Fruit fly (Drosophila melanogaster) whole organism, embryonic: ENCODE data around the gene eIF3d2.

ENCODE experiments used
- Antp ChIP-seq: fragments of 200-800 bp; sonication (Bioruptor generic); optimal IDR thresholded peaks from 3 replicates; lab custom pipeline; 2016; ENCODE audit warnings: missing biosample characterization, missing genetic modification characterization
- Bgb ChIP-seq: fragments of 200-800 bp; sonication (Bioruptor generic); IDR thresholded peaks from 2 replicates; pipeline ENCODE4 v1.3.6; 2022; ENCODE audit warnings: missing biosample characterization, missing genetic modification characterization; ENCODE audit not compliant: partially characterized antibody
- CG10274 ChIP-seq: fragments of 200-800 bp; sonication (Bioruptor generic); optimal IDR thresholded peaks from 3 replicates; lab custom pipeline; 2017; ENCODE audit warnings: missing biosample characterization, mild to moderate bottlenecking, missing genetic modification characterization
- CG10565 ChIP-seq: fragments of 200-800 bp; sonication (Bioruptor generic); optimal IDR thresholded peaks from 3 replicates; lab custom pipeline; 2016; ENCODE audit warnings: missing biosample characterization, mild to moderate bottlenecking, missing genetic modification characterization
- CG10979 ChIP-seq: fragments of 200-800 bp; sonication (Bioruptor generic); optimal IDR thresholded peaks from 2 replicates; lab custom pipeline; 2018; ENCODE audit warnings: missing biosample characterization, mild to moderate bottlenecking, missing genetic modification characterization, moderate library complexity
- CG14014 ChIP-seq: fragments of 200-800 bp; sonication (Bioruptor generic); IDR thresholded peaks from 2 replicates; pipeline ENCODE4 v1.3.6; 2022; ENCODE audit warnings: missing biosample characterization, missing genetic modification characterization
- CG14710 ChIP-seq: fragments of 200-800 bp; sonication (Bioruptor generic); optimal IDR thresholded peaks from 3 replicates; lab custom pipeline; 2019; ENCODE audit warnings: missing biosample characterization, mild to moderate bottlenecking, missing genetic modification characterization, moderate library complexity
- CG16813 ChIP-seq: fragments of 200-800 bp; sonication (Bioruptor generic); IDR thresholded peaks from 3 replicates; pipeline ENCODE4 v1.3.6; 2022; ENCODE audit warnings: missing biosample characterization, missing genetic modification characterization; ENCODE audit not compliant: partially characterized antibody
- CG1832 ChIP-seq: fragments of 200-800 bp; sonication (Bioruptor generic); optimal IDR thresholded peaks from 2 replicates; lab custom pipeline; 2017; ENCODE audit warnings: missing biosample characterization, mild to moderate bottlenecking, missing genetic modification characterization, inconsistent platforms
- CG2116 ChIP-seq: fragments of 200-800 bp; sonication (Bioruptor generic); optimal IDR thresholded peaks from 3 replicates; lab custom pipeline; 2018; ENCODE audit warnings: missing biosample characterization, mild to moderate bottlenecking, missing genetic modification characterization
- CG32532 ChIP-seq: fragments of 200-800 bp; sonication (Bioruptor generic); IDR thresholded peaks from 2 replicates; pipeline ENCODE4 v1.3.6; 2022; ENCODE audit warnings: missing biosample characterization, missing genetic modification characterization
- CG6791 ChIP-seq: fragments of 200-800 bp; sonication (Bioruptor generic); IDR thresholded peaks from 3 replicates; pipeline ENCODE4 v1.3.6; 2022; ENCODE audit warnings: missing biosample characterization, missing genetic modification characterization; ENCODE audit not compliant: partially characterized antibody
- CG8290 ChIP-seq, 3 experiments: fragments of 200-800 bp; sonication (Bioruptor generic); optimal IDR thresholded peaks; 2 replicates each; lab custom pipeline; 2016 to 2019; ENCODE audit warnings: missing biosample characterization in 3 of 3, missing genetic modification characterization in 3 of 3, mild to moderate bottlenecking in 2 of 3, moderate library complexity in 1 of 3
- CG9797 ChIP-seq: fragments of 200-800 bp; sonication (Bioruptor generic); optimal IDR thresholded peaks from 3 replicates; lab custom pipeline; 2018; ENCODE audit warnings: missing biosample characterization, mild to moderate bottlenecking, missing genetic modification characterization
- CG9932 ChIP-seq: fragments of 200-800 bp; sonication (Bioruptor generic); IDR thresholded peaks from 2 replicates; pipeline ENCODE4 v1.3.6; 2022; ENCODE audit warnings: missing biosample characterization, missing genetic modification characterization
- CrebB ChIP-seq: fragments of 200-800 bp; sonication (Bioruptor generic); optimal IDR thresholded peaks from 3 replicates; lab custom pipeline; 2018; ENCODE audit warnings: missing biosample characterization, mild to moderate bottlenecking, missing genetic modification characterization
- Dp ChIP-seq: fragments of 200-800 bp; sonication (Bioruptor generic); optimal IDR thresholded peaks from 2 replicates; lab custom pipeline; 2018; ENCODE audit warnings: missing biosample characterization, mild to moderate bottlenecking, missing genetic modification characterization, moderate library complexity
- E2f2 ChIP-seq: fragments of 200-800 bp; sonication (Bioruptor generic); IDR thresholded peaks from 2 replicates; pipeline ENCODE4 v1.3.6; 2022; ENCODE audit warnings: missing biosample characterization, missing genetic modification characterization
- Ets97D ChIP-seq: fragments of 200-800 bp; sonication (Bioruptor generic); optimal IDR thresholded peaks from 3 replicates; lab custom pipeline; 2016; ENCODE audit warnings: missing biosample characterization, missing genetic modification characterization
- H15 ChIP-seq: fragments of 200-800 bp; sonication (Bioruptor generic); IDR thresholded peaks from 3 replicates; pipeline ENCODE4 v1.3.6; 2022; ENCODE audit warnings: missing biosample characterization, missing genetic modification characterization
- Hr78 ChIP-seq, 2 experiments: fragments of 200-800 bp in 1 of 2; fragments of >200 bp in 1 of 2; sonication (Bioruptor generic) in 1 of 2; optimal IDR thresholded peaks; 2 replicates each; lab custom pipeline; 2017 to 2019; ENCODE audit warnings: missing biosample characterization in 2 of 2, missing genetic modification characterization in 2 of 2, mild to moderate bottlenecking in 1 of 2, moderate library complexity in 1 of 2
- Lim3 ChIP-seq: fragments of 200-800 bp; sonication (Bioruptor generic); IDR thresholded peaks from 2 replicates; pipeline ENCODE4 v1.3.6; 2022; ENCODE audit warnings: missing biosample characterization, missing genetic modification characterization
- Vsx1 ChIP-seq: fragments of 200-800 bp; sonication (Bioruptor generic); optimal IDR thresholded peaks from 2 replicates; lab custom pipeline; 2017; ENCODE audit warnings: missing biosample characterization, mild to moderate bottlenecking, missing genetic modification characterization, missing genetic modification reagents
- abd-A ChIP-seq: fragments of 200-800 bp; sonication (Bioruptor generic); optimal IDR thresholded peaks from 3 replicates; lab custom pipeline; 2019; ENCODE audit warnings: missing biosample characterization, mild to moderate bottlenecking, missing genetic modification characterization, moderate library complexity
- amos ChIP-seq: fragments of 200-800 bp; sonication (Bioruptor generic); IDR thresholded peaks from 2 replicates; pipeline ENCODE4 v1.3.6; 2022; ENCODE audit warnings: missing biosample characterization, missing genetic modification characterization; ENCODE audit not compliant: partially characterized antibody
- ase ChIP-seq: fragments of 200-800 bp; sonication (Bioruptor generic); IDR thresholded peaks from 3 replicates; pipeline ENCODE4 v1.3.6; 2022; ENCODE audit warnings: missing biosample characterization, missing genetic modification characterization
- ash1 ChIP-seq: fragments of 200-800 bp; sonication (Bioruptor generic); optimal IDR thresholded peaks from 2 replicates; lab custom pipeline; 2018; ENCODE audit warnings: missing biosample characterization, mild to moderate bottlenecking, missing genetic modification characterization
- btn ChIP-seq: fragments of 200-800 bp; sonication (Bioruptor generic); optimal IDR thresholded peaks from 2 replicates; lab custom pipeline; 2016; ENCODE audit warnings: missing biosample characterization, missing genetic modification characterization
- cg ChIP-seq: fragments of 200-800 bp; sonication (Bioruptor generic); optimal IDR thresholded peaks from 3 replicates; lab custom pipeline; 2019; ENCODE audit warnings: missing biosample characterization, mild to moderate bottlenecking, missing genetic modification characterization, moderate library complexity
- chif ChIP-seq, 2 experiments: fragments of 200-800 bp; sonication (Bioruptor generic); optimal IDR thresholded peaks; 3 replicates each; lab custom pipeline; 2016; ENCODE audit warnings: missing biosample characterization in 2 of 2, missing genetic modification characterization in 2 of 2
- dimm ChIP-seq: fragments of 200-800 bp; sonication (Bioruptor generic); IDR thresholded peaks from 2 replicates; pipeline ENCODE4 v1.3.6; 2022; ENCODE audit warnings: missing biosample characterization, missing genetic modification characterization
- dmrt11E ChIP-seq: fragments of 200-800 bp; sonication (Bioruptor generic); optimal IDR thresholded peaks from 3 replicates; lab custom pipeline; 2018; ENCODE audit warnings: missing biosample characterization, mild to moderate bottlenecking, missing genetic modification characterization, moderate library complexity
- esg ChIP-seq: fragments of 200-800 bp; sonication (Bioruptor generic); conservative IDR thresholded peaks from 2 replicates; pipeline ENCODE4 v1.3.6; 2022; ENCODE audit warnings: missing biosample characterization, missing genetic modification characterization
- fd96Cb ChIP-seq: fragments of 200-800 bp; sonication (Bioruptor generic); optimal IDR thresholded peaks from 2 replicates; lab custom pipeline; 2018; ENCODE audit warnings: missing biosample characterization, mild to moderate bottlenecking, missing genetic modification characterization, moderate library complexity
- gcm ChIP-seq: fragments of 200-800 bp; sonication (Bioruptor generic); optimal IDR thresholded peaks from 2 replicates; lab custom pipeline; 2019; ENCODE audit warnings: missing biosample characterization, mild to moderate bottlenecking, missing genetic modification characterization, moderate library complexity
- her ChIP-seq: fragments of 200-800 bp; sonication (Bioruptor generic); optimal IDR thresholded peaks from 2 replicates; lab custom pipeline; 2016; ENCODE audit warnings: missing biosample characterization, missing genetic modification characterization
- insv ChIP-seq, 2 experiments: fragments of 200-800 bp; sonication (Bioruptor generic); optimal IDR thresholded peaks; 3 replicates each; lab custom pipeline; 2016 to 2018; ENCODE audit warnings: missing biosample characterization in 2 of 2, missing genetic modification characterization in 2 of 2
- inv ChIP-seq: fragments of 200-800 bp; sonication (Bioruptor generic); IDR thresholded peaks from 2 replicates; pipeline ENCODE4 v1.3.6; 2022; ENCODE audit warnings: missing biosample characterization, missing genetic modification characterization; ENCODE audit not compliant: partially characterized antibody
- jigr1 ChIP-seq: fragments of 200-800 bp; sonication (Bioruptor generic); IDR thresholded peaks from 3 replicates; pipeline ENCODE4 v1.3.6; 2022; ENCODE audit warnings: missing biosample characterization, missing genetic modification characterization
- jing ChIP-seq: fragments of 200-800 bp; sonication (Bioruptor generic); optimal IDR thresholded peaks from 2 replicates; lab custom pipeline; 2018; ENCODE audit warnings: missing biosample characterization, mild to moderate bottlenecking, missing genetic modification characterization
- lbe ChIP-seq: fragments of 200-800 bp; sonication (Bioruptor generic); optimal IDR thresholded peaks from 2 replicates; lab custom pipeline; 2016; ENCODE audit warnings: missing biosample characterization, mild to moderate bottlenecking, missing genetic modification characterization
- pan ChIP-seq, 4 experiments: fragments of >200 bp in 3 of 4; fragments of 200-800 bp in 1 of 4; sonication (Bioruptor generic) in 1 of 4; optimal IDR thresholded peaks in 3 of 4; IDR thresholded peaks in 1 of 4; 2 replicates each; pipeline versions ENCODE4 v1.3.6 to Lab custom; 2017 to 2022; ENCODE audit warnings: missing biosample characterization in 2 of 4, missing genetic modification characterization in 2 of 4, mixed read lengths in 1 of 4
- schlank ChIP-seq: fragments of 200-800 bp; sonication (Bioruptor generic); optimal IDR thresholded peaks from 2 replicates; lab custom pipeline; 2018; ENCODE audit warnings: missing biosample characterization, mild to moderate bottlenecking, missing genetic modification characterization
- sens ChIP-seq: fragments of 200-800 bp; sonication (Bioruptor generic); peaks from one replicate; lab custom pipeline; 2016; ENCODE audit warnings: missing biosample characterization, missing genetic modification characterization
- shn ChIP-seq: fragments of 200-800 bp; sonication (Bioruptor generic); optimal IDR thresholded peaks from 3 replicates; lab custom pipeline; 2016; ENCODE audit warnings: missing biosample characterization, missing genetic modification characterization
- slp2 ChIP-seq: fragments of 200-800 bp; sonication (Bioruptor generic); optimal IDR thresholded peaks from 2 replicates; lab custom pipeline; 2016; ENCODE audit warnings: missing biosample characterization, missing genetic modification characterization
- sob ChIP-seq: fragments of 200-800 bp; sonication (Bioruptor generic); IDR thresholded peaks from 2 replicates; pipeline ENCODE4 v1.3.6; 2022; ENCODE audit warnings: missing biosample characterization, missing genetic modification characterization
- stwl ChIP-seq: fragments of 200-800 bp; sonication (Bioruptor generic); optimal IDR thresholded peaks from 3 replicates; lab custom pipeline; 2018; ENCODE audit warnings: missing biosample characterization, mild to moderate bottlenecking, missing genetic modification characterization, moderate library complexity

The eIF3d2 gene

DNA sequence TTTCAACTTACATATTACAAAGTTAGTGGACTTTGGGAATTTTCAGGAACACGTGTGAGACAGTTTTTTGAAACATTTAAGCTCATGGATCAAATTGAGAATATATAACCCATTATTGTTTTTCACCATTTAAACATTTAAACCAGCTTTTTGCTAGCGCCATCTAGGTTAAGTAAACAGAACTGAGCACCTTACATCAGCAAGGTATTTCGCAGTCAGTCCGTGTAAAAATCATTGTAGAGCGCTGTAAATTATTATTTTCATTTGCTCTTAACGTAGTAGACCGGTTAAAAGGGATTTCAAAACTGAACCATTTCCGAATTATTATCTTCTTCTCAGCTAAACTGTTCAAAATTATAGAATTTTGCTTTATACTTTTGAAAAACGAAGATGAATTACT, 27.3 kb upstream of the eIF3d2 start, which contains the start of gene Rsbp15 (continued):
- peak; percentile 6; the same call in 1 of the 2 replicates for TF ChIP-seq CG32532 (GFP tag; lab: Robert Waterston, UW)
- peak in 1 of 2 experiments; percentile 15 for TF ChIP-seq chif (GFP tag; optimal IDR thresholded peaks at IDR 0.05; lab: Kevin White, UChicago)
- no peak for TF ChIP-seq her
- TF ChIP-seq CG10274 (GFP tag; lab: Kevin White, UChicago), result no peak
- no peak for TF ChIP-seq CG10565 (GFP tag; lab: Kevin White, UChicago)
- TF ChIP-seq CG16813 (GFP tag; lab: Robert Waterston, UW), result peak; percentile 47; the same call in 2 of the 3 replicates
- TF ChIP-seq CG9932 (GFP tag; lab: Robert Waterston, UW), result peak; percentile 47
- TF ChIP-seq ash1, result no peak
- TF ChIP-seq shn (GFP tag; lab: Kevin White, UChicago), result no peak
- peak; percentile 43 for TF ChIP-seq Dp (GFP tag; lab: Kevin White, UChicago)
- no peak for TF ChIP-seq Vsx1
- 0 out of 2 replicates have a peak, but pooled peaks have one; percentile 16 for TF ChIP-seq sob (GFP tag; lab: Robert Waterston, UW)
- TF ChIP-seq Hr78 (GFP tag; optimal IDR thresholded peaks at IDR 0.05; lab: Kevin White, UChicago), result no peak
- no peak for TF ChIP-seq esg (GFP tag; lab: Robert Waterston, UW)
- no peak for TF ChIP-seq CG1832 (GFP tag; lab: Kevin White, UChicago)
- no peak for TF ChIP-seq jigr1 (GFP tag; lab: Robert Waterston, UW)
- TF ChIP-seq H15 (GFP tag; lab: Robert Waterston, UW), result no peak
- peak; percentile 1 for TF ChIP-seq Ets97D
- TF ChIP-seq CG10979 (tag; lab: Kevin White, UChicago), result no peak
- TF ChIP-seq Antp (GFP tag; lab: Kevin White, UChicago), result no peak
- TF ChIP-seq inv (GFP tag; lab: Robert Waterston, UW), result peak; percentile 36; the same call in 1 of the 2 replicates
- no peak for TF ChIP-seq fd96Cb (tag; lab: Kevin White, UChicago)
- TF ChIP-seq lbe (GFP tag; lab: Kevin White, UChicago), result no peak
- TF ChIP-seq Bgb (GFP tag; lab: Robert Waterston, UW), result peak; percentile 72
- peak; percentile 38 for TF ChIP-seq stwl
- TF ChIP-seq CG14014 (GFP tag; lab: Robert Waterston, UW), result no peak
- TF ChIP-seq btn, result no peak
- TF ChIP-seq schlank (tag; lab: Kevin White, UChicago), result no peak
- peak; percentile 41; the same call in 1 of the 3 replicates for TF ChIP-seq ase (GFP tag; lab: Robert Waterston, UW)
- TF ChIP-seq E2f2 (GFP tag; lab: Robert Waterston, UW), result peak; percentile 39; the same call in 1 of the 2 replicates
- no peak for TF ChIP-seq CG9797 (GFP tag; lab: Kevin White, UChicago)

DNA sequence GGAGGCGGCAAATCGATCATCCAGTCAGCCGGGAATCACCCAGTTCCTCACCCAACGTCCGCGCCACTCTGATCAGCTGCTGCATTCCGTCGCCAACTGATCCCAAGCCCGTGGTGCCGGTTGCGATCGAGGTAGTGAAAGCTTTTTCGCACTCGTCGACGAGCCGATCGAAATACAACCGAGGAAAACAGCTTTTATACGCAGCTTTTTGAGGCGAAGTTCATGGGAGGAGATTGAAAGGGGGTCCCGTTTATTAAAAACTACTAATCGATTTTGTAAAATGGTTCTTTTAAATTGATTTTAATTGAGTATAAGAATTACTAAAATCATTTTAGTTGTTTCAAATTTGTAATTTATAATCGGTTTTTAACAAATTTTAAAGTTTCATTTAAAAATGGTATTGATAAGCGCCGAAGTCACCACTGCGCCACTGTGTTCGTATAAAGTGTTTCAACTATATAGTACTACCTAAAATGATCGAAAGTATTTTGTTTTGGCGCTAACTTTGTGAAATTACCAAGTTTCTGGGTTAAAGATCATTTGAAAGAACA, 26.6 kb upstream of the eIF3d2 start, which contains the start of gene CG4860:
Gene CG4860 (minus strand): TSS at position 99 of the 551 bp plus-strand sequence.
- TF ChIP-seq gcm (peak; percentile 81), pan (optimal IDR thresholded peaks at IDR 0.05; lab: Kevin White, UChicago) (no peak), pan (GFP tag; optimal IDR thresholded peaks at IDR 0.05 in 1 of 2, IDR thresholded peaks at IDR 0.05 in 1 of 2) (peak in 1 of 2 experiments; percentile 92), CG8290 (GFP tag; optimal IDR thresholded peaks at IDR 0.05; lab: Kevin White, UChicago) (no peak), CG8290 (tag; optimal IDR thresholded peaks at IDR 0.05; lab: Kevin White, UChicago) (peak in 1 of 2 experiments; percentile 80), Hr78 (GFP tag; optimal IDR thresholded peaks at IDR 0.05; lab: Kevin White, UChicago) (no peak), abd-A (no peak), CG14710 (tag; lab: Kevin White, UChicago) (peak; percentile 61), CG2116 (peak; percentile 76), Lim3 (GFP tag; lab: Robert Waterston, UW) (no peak), dimm (GFP tag; lab: Robert Waterston, UW) (peak; percentile 7; the same call in 1 of the 2 replicates), jing (GFP tag; lab: Kevin White, UChicago) (peak; percentile 46), CrebB (tag; lab: Kevin White, UChicago) (peak; percentile 52), cg (GFP tag; lab: Kevin White, UChicago) (no peak), sens (peak; percentile 96), slp2 (GFP tag; lab: Kevin White, UChicago) (peak; percentile 78), CG6791 (GFP tag; lab: Robert Waterston, UW) (no peak), insv (GFP tag; optimal IDR thresholded peaks at IDR 0.05; lab: Kevin White, UChicago) (peak in 1 of 2 experiments; percentile 11), amos (GFP tag; lab: Robert Waterston, UW) (no peak; the same call in 1 of the 2 replicates), dmrt11E (tag; lab: Kevin White, UChicago) (no peak)
